Fruit fly (Drosophila melanogaster) whole organism: Measurements from ENCODE around the gene tplus3b.

Experiments
- CG8478 ChIP-seq: fragments of >200 bp; optimal IDR thresholded peaks from 2 replicates; lab custom pipeline; 2018; ENCODE audit warnings: inconsistent platforms
- Dll ChIP-seq: fragments of >200 bp; optimal IDR thresholded peaks from 2 replicates; lab custom pipeline; 2017
- EcR ChIP-seq, 2 experiments: fragments of >200 bp; optimal IDR thresholded peaks; 2 replicates each; lab custom pipeline; 2017; ENCODE audit warnings: missing biosample characterization in 2 of 2, missing genetic modification characterization in 2 of 2, missing genetic modification reagents in 2 of 2
- pan ChIP-seq: fragments of >200 bp; optimal IDR thresholded peaks from 2 replicates; lab custom pipeline; 2017
- usp ChIP-seq: fragments of >200 bp; optimal IDR thresholded peaks from 2 replicates; lab custom pipeline; 2017; ENCODE audit warnings: missing biosample characterization, missing genetic modification characterization, mixed read lengths

DNA sequence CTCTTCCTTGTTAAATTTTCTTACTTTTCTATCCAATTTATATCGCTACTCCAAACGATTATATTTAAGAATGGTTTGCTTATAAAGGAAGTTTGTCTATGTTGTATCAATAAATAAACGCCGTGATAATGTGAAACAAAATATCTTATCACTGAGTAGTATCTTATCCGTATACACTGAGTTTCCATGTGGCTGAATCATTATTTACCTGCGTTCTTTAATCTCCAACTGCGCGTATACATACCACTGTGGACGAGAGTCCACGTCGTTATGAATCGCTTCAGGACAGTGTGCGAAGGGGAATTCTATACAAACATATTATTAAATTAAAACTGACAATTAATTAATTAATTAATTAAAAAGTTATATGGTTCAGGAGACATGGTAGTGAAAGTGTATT lies 35.2 kb upstream of the tplus3b start:
- TF ChIP-seq pan (lab: Kevin White, UChicago) = no peak
- TF ChIP-seq usp (GFP tag; lab: Kevin White, UChicago) = no peak
- no peak for TF ChIP-seq Dll (lab: Kevin White, UChicago)
- no peak for TF ChIP-seq EcR (GFP tag; optimal IDR thresholded peaks at IDR 0.05; lab: Kevin White, UChicago)
- TF ChIP-seq CG8478 (lab: Kevin White, UChicago) = no peak
